Worm (Caenorhabditis elegans): Measurements from ENCODE around the gene asp-4.

The asp-4 gene

ce11 chrX:13189861-13190260 is 31.4 kb downstream of the asp-4 start, which contains the start of gene cwp-5:
Gene cwp-5, minus strand, starts transcription at chrX:13189961.
- TF ChIP-seq snpc-4 (tag; optimal IDR thresholded peaks at IDR 0.05), result no peak
- no peak for TF ChIP-seq ceh-82 (tag; optimal IDR thresholded peaks at IDR 0.05)
- TF ChIP-seq unc-62 (GFP tag; optimal IDR thresholded peaks at IDR 0.05), result no peak
- no peak for TF ChIP-seq nhr-237 (tag; optimal IDR thresholded peaks at IDR 0.05)
- TF ChIP-seq lin-39 (tag; optimal IDR thresholded peaks at IDR 0.05), result no peak
- no peak for TF ChIP-seq mbf-1 (tag; optimal IDR thresholded peaks at IDR 0.05)
- TF ChIP-seq sma-3 (GFP tag; optimal IDR thresholded peaks at IDR 0.05), result no peak
- no peak for TF ChIP-seq mab-5 (tag; optimal IDR thresholded peaks at IDR 0.05)

ce11 chrX:13182012-13182411 is 39.2 kb downstream of the asp-4 start:
- TF ChIP-seq sma-9 (GFP tag; optimal IDR thresholded peaks at IDR 0.05), result no peak
- no peak for TF ChIP-seq sma-9 (tag; optimal IDR thresholded peaks at IDR 0.05)
- no peak for TF ChIP-seq gmeb-1 (tag; optimal IDR thresholded peaks at IDR 0.05)
- TF ChIP-seq nhr-25 (tag; optimal IDR thresholded peaks at IDR 0.05), result no peak

- TF ChIP-seq egl-27 (tag; optimal IDR thresholded peaks at IDR 0.05), result no peak
- TF ChIP-seq elt-3 (tag; optimal IDR thresholded peaks at IDR 0.05), result no peak
- TF ChIP-seq nhr-21 (tag; optimal IDR thresholded peaks at IDR 0.05), result no peak
- TF ChIP-seq nhr-12 (tag; optimal IDR thresholded peaks at IDR 0.05), result no peak
- TF ChIP-seq mab-5 (tag; optimal IDR thresholded peaks at IDR 0.05), result no peak
- no peak for TF ChIP-seq unc-39 (tag; optimal IDR thresholded peaks at IDR 0.05)
- TF ChIP-seq alr-1 (tag; optimal IDR thresholded peaks at IDR 0.05), result no peak
- TF ChIP-seq ama-1 (optimal IDR thresholded peaks at IDR 0.05), result no peak
- TF ChIP-seq nhr-11 (tag; optimal IDR thresholded peaks at IDR 0.05), result no peak
- no peak for TF ChIP-seq ztf-4 (tag; optimal IDR thresholded peaks at IDR 0.05)
Measured at ce11 chrX:13178347-13178746, 42.9 kb downstream of the asp-4 start, which contains the start of gene nlp-3. Gene nlp-3, minus strand, starts transcription at chrX:13178447.

- no peak for TF ChIP-seq blmp-1 (tag; optimal IDR thresholded peaks at IDR 0.05; ENCODE audit: insufficient read depth)
Measured at ce11 chrX:13174437-13174836, 46.8 kb downstream of the asp-4 start.

ce11 chrX:13171206-13171605 is 50.1 kb downstream of the asp-4 start:
- TF ChIP-seq nhr-10 (tag; optimal IDR thresholded peaks at IDR 0.05) (no peak), C34F6.9 (tag; optimal IDR thresholded peaks at IDR 0.05) (peak; percentile 50), nhr-11 (tag; optimal IDR thresholded peaks at IDR 0.05) (no peak), unc-55 (GFP tag; optimal IDR thresholded peaks at IDR 0.05) (peak; percentile 58), nhr-129 (tag; optimal IDR thresholded peaks at IDR 0.05) (peak; percentile 32), lsy-2 (tag; optimal IDR thresholded peaks at IDR 0.05) (peak in 1 of 2 experiments; percentile 33), alr-1 (tag; optimal IDR thresholded peaks at IDR 0.05) (no peak), sma-9 (GFP tag; optimal IDR thresholded peaks at IDR 0.05) (no peak), sma-9 (tag; optimal IDR thresholded peaks at IDR 0.05) (no peak)

- TF ChIP-seq nhr-10 (tag; optimal IDR thresholded peaks at IDR 0.05), result no peak
- no peak for TF ChIP-seq nhr-11 (tag; optimal IDR thresholded peaks at IDR 0.05)
- TF ChIP-seq C34F6.9 (tag; optimal IDR thresholded peaks at IDR 0.05), result no peak
Measured at ce11 chrX:13170804-13171203, 50.5 kb downstream of the asp-4 start.

ce11 chrX:13169975-13170374 is 51.3 kb downstream of the asp-4 start, which contains the start of gene mob-2:
Gene mob-2, minus strand, starts transcription at chrX:13170075.
- TF ChIP-seq unc-39 (tag; optimal IDR thresholded peaks at IDR 0.05) (no peak), fos-1 (tag; optimal IDR thresholded peaks at IDR 0.05) (no peak), alr-1 (tag; optimal IDR thresholded peaks at IDR 0.05) (no peak), nhr-25 (tag; optimal IDR thresholded peaks at IDR 0.05) (no peak)

- peak; percentile 17 for TF ChIP-seq crh-2 (tag; optimal IDR thresholded peaks at IDR 0.05)
- TF ChIP-seq peb-1 (tag; optimal IDR thresholded peaks at IDR 0.05), result no peak
- peak; percentile 46 for TF ChIP-seq nhr-25 (tag; optimal IDR thresholded peaks at IDR 0.05)
- TF ChIP-seq mdl-1 (tag; optimal IDR thresholded peaks at IDR 0.05), result peak; percentile 57 to 68
- TF ChIP-seq ztf-1 (GFP tag; conservative IDR thresholded peaks at IDR 0.05), result no peak
- TF ChIP-seq elt-3 (tag; optimal IDR thresholded peaks at IDR 0.05), result no peak
- no peak for TF ChIP-seq alr-1 (tag; optimal IDR thresholded peaks at IDR 0.05)
- TF ChIP-seq nhr-23 (tag; optimal IDR thresholded peaks at IDR 0.05), result no peak
- TF ChIP-seq ZK546.5 (tag; optimal IDR thresholded peaks at IDR 0.05), result no peak
- TF ChIP-seq F13H6.1 (tag; optimal IDR thresholded peaks at IDR 0.05), result peak; percentile 48
- no peak for TF ChIP-seq unc-62 (GFP tag; optimal IDR thresholded peaks at IDR 0.05)
- no peak for TF ChIP-seq lin-11 (tag; optimal IDR thresholded peaks at IDR 0.05)
- TF ChIP-seq aly-2 (tag; optimal IDR thresholded peaks at IDR 0.05), result no peak
- peak; percentile 1 for TF ChIP-seq blmp-1 (tag; optimal IDR thresholded peaks at IDR 0.05; ENCODE audit: insufficient read depth)
- no peak for TF ChIP-seq skn-1 (tag; optimal IDR thresholded peaks at IDR 0.05)
- peak; percentile 93 for TF ChIP-seq nhr-129 (tag; optimal IDR thresholded peaks at IDR 0.05)
- no peak for TF ChIP-seq dmd-4 (tag; optimal IDR thresholded peaks at IDR 0.05)
- TF ChIP-seq ztf-4 (tag; optimal IDR thresholded peaks at IDR 0.05), result peak; percentile 11
- TF ChIP-seq nhr-6 (tag; optimal IDR thresholded peaks at IDR 0.05), result peak; percentile 34
Measured at ce11 chrX:13169133-13169532, 52.1 kb downstream of the asp-4 start.
